Fruit fly (Drosophila melanogaster) S2 (cell line): ENCODE measurements around the gene MAPk-Ak2.

Experiments used
- CG8478 ChIP-seq: fragments of >200 bp; optimal IDR thresholded peaks from 2 replicates; lab custom pipeline; 2018
- CTCF ChIP-seq, 2 experiments: fragments of >200 bp; optimal IDR thresholded peaks; 2 replicates each; lab custom pipeline; 2018

MAPk-Ak2 gene

dm6 chrX:5768602-5769251 lies 4.7 kb upstream of the MAPk-Ak2 start:
- TF ChIP-seq CG8478 (lab: Kevin White, UChicago) (no peak), CTCF (optimal IDR thresholded peaks at IDR 0.05; lab: Kevin White, UChicago) (no peak)

dm6 chrX:5766732-5767131 lies 2.7 kb upstream of the MAPk-Ak2 start:
- TF ChIP-seq CTCF (optimal IDR thresholded peaks at IDR 0.05; lab: Kevin White, UChicago) (no peak), CG8478 (lab: Kevin White, UChicago) (no peak)

- TF ChIP-seq CTCF (optimal IDR thresholded peaks at IDR 0.05; lab: Kevin White, UChicago) (no peak), CG8478 (lab: Kevin White, UChicago) (no peak)
These were observed 481 bp downstream of the MAPk-Ak2 start for dm6 chrX:5763443-5764000.

dm6 chrX:5756146-5756545 lies 7.9 kb downstream of the MAPk-Ak2 start:
- no peak for TF ChIP-seq CG8478 (lab: Kevin White, UChicago)

- TF ChIP-seq CTCF (optimal IDR thresholded peaks at IDR 0.05; lab: Kevin White, UChicago), result peak; percentile 11 to 38
- TF ChIP-seq CG8478 (lab: Kevin White, UChicago), result no peak
These were observed 8.9 kb downstream of the MAPk-Ak2 start, which contains the start of the genes lin-52 and CG15771 for dm6 chrX:5754837-5755828. Gene lin-52 (minus strand): TSS chrX:5754958. Gene CG15771 (plus strand): TSS chrX:5755574.

- TF ChIP-seq CTCF (optimal IDR thresholded peaks at IDR 0.05; lab: Kevin White, UChicago) (no peak), CG8478 (lab: Kevin White, UChicago) (no peak)
These were observed 11.2 kb downstream of the MAPk-Ak2 start for dm6 chrX:5752838-5753237.

dm6 chrX:5751949-5752348 lies 12.1 kb downstream of the MAPk-Ak2 start, which contains the start of gene CG15772:
Gene CG15772 (plus strand): TSS chrX:5752249.
- TF ChIP-seq CTCF (optimal IDR thresholded peaks at IDR 0.05; lab: Kevin White, UChicago), result no peak
- TF ChIP-seq CG8478 (lab: Kevin White, UChicago), result no peak

dm6 chrX:5746864-5747861 lies 16.8 kb downstream of the MAPk-Ak2 start, which contains the start of the genes IntS6 and Rtel1:
Gene IntS6 (minus strand): TSS chrX:5747254.
Gene Rtel1 (plus strand): TSS chrX:5747747.
- TF ChIP-seq CG8478 (lab: Kevin White, UChicago) (peak; percentile 13), CTCF (optimal IDR thresholded peaks at IDR 0.05; lab: Kevin White, UChicago) (peak; percentile 28 to 57)

- TF ChIP-seq CTCF (optimal IDR thresholded peaks at IDR 0.05; lab: Kevin White, UChicago), result no peak
- TF ChIP-seq CG8478 (lab: Kevin White, UChicago), result no peak
These were observed 17.9 kb downstream of the MAPk-Ak2 start for dm6 chrX:5745840-5746815.

dm6 chrX:5744992-5745732 lies 18.8 kb downstream of the MAPk-Ak2 start:
- TF ChIP-seq CG8478 (lab: Kevin White, UChicago), result no peak
- TF ChIP-seq CTCF (optimal IDR thresholded peaks at IDR 0.05; lab: Kevin White, UChicago), result no peak

- TF ChIP-seq CG8478 (lab: Kevin White, UChicago), result no peak
- TF ChIP-seq CTCF (optimal IDR thresholded peaks at IDR 0.05; lab: Kevin White, UChicago), result no peak
These were observed 19.6 kb downstream of the MAPk-Ak2 start for dm6 chrX:5744277-5744846.
